Worm (Caenorhabditis elegans): Measurements from ENCODE around the gene Y46E12A.2.

DNA sequence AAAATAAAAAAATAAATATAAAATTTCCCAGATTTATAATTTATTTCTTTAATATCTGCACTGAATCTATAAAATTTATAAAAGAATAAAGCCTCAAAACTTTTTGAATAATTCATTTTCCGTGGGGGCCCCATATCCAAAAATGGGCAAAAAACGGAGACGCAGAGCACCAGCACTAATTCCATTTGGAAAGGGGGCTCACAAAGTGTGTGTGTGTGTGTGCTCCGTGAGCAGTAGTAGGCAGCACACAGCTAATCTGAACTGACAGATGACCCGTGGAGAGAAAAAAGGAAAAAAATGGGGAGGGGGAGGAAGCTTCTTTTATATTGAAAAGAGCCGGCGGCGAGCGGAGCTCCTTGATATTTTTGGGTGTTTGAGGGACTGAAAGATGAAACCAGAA, 33.2 kb downstream of the Y46E12A.2 start:
- TF ChIP-seq him-1 (tag; optimal IDR thresholded peaks at IDR 0.05) (peak; percentile 34), dao-5 (tag; optimal IDR thresholded peaks at IDR 0.05) (no peak)

Measured in whole organism, L4/young adult.